Worm (Caenorhabditis elegans) whole organism, mixed stage, embryonic: ENCODE measurements around the gene srh-265.

Source experiments
- ceh-39 ChIP-seq: fragments of 150-350 bp; optimal IDR thresholded peaks from 2 replicates; lab custom pipeline; 2014; ENCODE audit warnings: missing biosample characterization, missing genetic modification characterization
- ces-1 ChIP-seq: fragments of 150-350 bp; optimal IDR thresholded peaks from 2 replicates; lab custom pipeline; 2014; ENCODE audit warnings: missing biosample characterization, missing genetic modification reagents, missing genetic modification characterization
- elt-3 ChIP-seq: fragments of 150-350 bp; optimal IDR thresholded peaks from 2 replicates; lab custom pipeline; 2014; ENCODE audit warnings: missing biosample characterization, missing genetic modification characterization
- lin-13 ChIP-seq: fragments of 150-350 bp; optimal IDR thresholded peaks from 2 replicates; lab custom pipeline; 2014; ENCODE audit warnings: missing biosample characterization, missing genetic modification characterization
- mep-1 ChIP-seq: fragments of 150-350 bp; optimal IDR thresholded peaks from 2 replicates; lab custom pipeline; 2017; ENCODE audit warnings: missing biosample characterization, missing genetic modification reagents, missing genetic modification characterization, inconsistent platforms
- nhr-12 ChIP-seq: fragments of 150-350 bp; optimal IDR thresholded peaks from 2 replicates; lab custom pipeline; 2014; ENCODE audit warnings: missing biosample characterization, missing genetic modification characterization
- nhr-2 ChIP-seq: fragments of 150-350 bp; optimal IDR thresholded peaks from 2 replicates; lab custom pipeline; 2014; ENCODE audit warnings: missing biosample characterization, missing genetic modification characterization
- nhr-237 ChIP-seq: fragments of 150-350 bp; optimal IDR thresholded peaks from 2 replicates; lab custom pipeline; 2014; ENCODE audit warnings: missing biosample characterization, missing genetic modification characterization
- nhr-76 ChIP-seq: sonication (generic microtip); optimal IDR thresholded peaks from 2 replicates; lab custom pipeline; 2017; ENCODE audit warnings: missing biosample characterization, missing genetic modification characterization
- pha-4 ChIP-seq: fragments of 150-350 bp; optimal IDR thresholded peaks from 2 replicates; lab custom pipeline; 2018; ENCODE audit warnings: missing biosample characterization, missing genetic modification reagents, missing genetic modification characterization
- snpc-4 ChIP-seq: fragments of 150-350 bp; optimal IDR thresholded peaks from 2 replicates; lab custom pipeline; 2014; ENCODE audit warnings: missing biosample characterization, missing genetic modification characterization
- unc-39 ChIP-seq: fragments of 150-350 bp; optimal IDR thresholded peaks from 2 replicates; lab custom pipeline; 2014; ENCODE audit warnings: missing biosample characterization, missing genetic modification characterization
- ztf-11 ChIP-seq: fragments of 150-350 bp; optimal IDR thresholded peaks from 2 replicates; lab custom pipeline; 2014; ENCODE audit warnings: missing biosample characterization, missing genetic modification characterization

- no peak for TF ChIP-seq nhr-12 (tag; lab: Kevin White, UChicago)
- TF ChIP-seq snpc-4, result no peak
- TF ChIP-seq nhr-76, result no peak
- TF ChIP-seq ztf-11 (tag; lab: Kevin White, UChicago), result no peak
- TF ChIP-seq pha-4, result no peak
- no peak for TF ChIP-seq ceh-39 (tag; lab: Kevin White, UChicago)
- no peak for TF ChIP-seq mep-1 (tag; lab: Kevin White, UChicago)
- TF ChIP-seq unc-39 (tag; lab: Kevin White, UChicago), result no peak
- TF ChIP-seq lin-13, result no peak
- no peak for TF ChIP-seq ces-1 (GFP tag; lab: Kevin White, UChicago)
- TF ChIP-seq nhr-237, result no peak
- TF ChIP-seq elt-3 (tag; lab: Kevin White, UChicago), result no peak
- no peak for TF ChIP-seq nhr-2 (tag; lab: Kevin White, UChicago)
These were observed 24.0 kb upstream of the srh-265 start for ce11 chrV:15392064-15392463.
